Fruit fly (Drosophila melanogaster) whole organism, wandering third instar larva: Measurements from ENCODE around the gene MTF-1.

ENCODE experiments used
- Myc ChIP-seq: fragments of >200 bp; optimal IDR thresholded peaks from 2 replicates; lab custom pipeline; 2017
- Rel ChIP-seq, 2 experiments: fragments of 200-800 bp; sonication (Bioruptor generic) in 1 of 2; optimal IDR thresholded peaks; 2 replicates in 1 of 2; 3 replicates in 1 of 2; lab custom pipeline; 2016 to 2019; ENCODE audit warnings: mild to moderate bottlenecking in 2 of 2, missing biosample characterization in 2 of 2, missing genetic modification characterization in 2 of 2, moderate library complexity in 1 of 2
- dmrt93B ChIP-seq: fragments of 200-800 bp; sonication (Bioruptor generic); optimal IDR thresholded peaks from 2 replicates; lab custom pipeline; 2018; ENCODE audit warnings: missing biosample characterization, mild to moderate bottlenecking, missing genetic modification characterization
- dsf ChIP-seq: sonication (Bioruptor generic); optimal IDR thresholded peaks from 2 replicates; lab custom pipeline; 2016; ENCODE audit warnings: missing biosample characterization, missing genetic modification characterization, borderline replicate concordance
- usp ChIP-seq: fragments of >200 bp; optimal IDR thresholded peaks from 2 replicates; lab custom pipeline; 2017; ENCODE audit warnings: missing biosample characterization, missing genetic modification characterization
- woc ChIP-seq: sonication (Bioruptor generic); optimal IDR thresholded peaks from 2 replicates; lab custom pipeline; 2016; ENCODE audit warnings: missing biosample characterization, mild to moderate bottlenecking, missing genetic modification characterization

MTF-1 gene

DNA sequence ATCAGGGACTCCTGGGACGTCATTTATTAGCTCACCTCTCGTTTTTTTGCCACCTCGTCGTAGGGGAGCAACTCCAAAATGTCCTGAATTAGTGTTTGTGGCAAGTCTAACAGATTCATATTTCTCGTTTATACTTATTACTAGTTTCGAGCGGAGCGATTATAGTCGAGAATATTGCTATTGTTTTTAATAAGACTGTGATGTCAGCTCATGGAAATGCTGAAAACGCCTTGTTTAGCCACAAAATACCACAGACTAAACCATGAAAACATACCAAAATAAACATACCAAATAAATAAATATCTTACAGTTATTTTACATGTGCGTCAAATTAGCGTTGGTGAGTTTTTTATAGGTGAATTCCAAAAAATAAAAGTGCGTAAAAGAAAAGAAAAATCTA lies 57.5 kb downstream of the MTF-1 start, which contains the start of gene pall:
Gene pall (minus strand): TSS at position 205 of the 400 bp plus-strand sequence.
- TF ChIP-seq woc (no peak), Myc (lab: Kevin White, UChicago) (peak; percentile 48), Rel (GFP tag; optimal IDR thresholded peaks at IDR 0.05; lab: Kevin White, UChicago) (no peak), Rel (tag; optimal IDR thresholded peaks at IDR 0.05; lab: Kevin White, UChicago) (peak; percentile 40), dsf (GFP tag; lab: Kevin White, UChicago) (no peak), usp (no peak), dmrt93B (GFP tag; lab: Kevin White, UChicago) (no peak)
